Fruit fly (Drosophila melanogaster): ENCODE data around the gene CheB38c.

DNA sequence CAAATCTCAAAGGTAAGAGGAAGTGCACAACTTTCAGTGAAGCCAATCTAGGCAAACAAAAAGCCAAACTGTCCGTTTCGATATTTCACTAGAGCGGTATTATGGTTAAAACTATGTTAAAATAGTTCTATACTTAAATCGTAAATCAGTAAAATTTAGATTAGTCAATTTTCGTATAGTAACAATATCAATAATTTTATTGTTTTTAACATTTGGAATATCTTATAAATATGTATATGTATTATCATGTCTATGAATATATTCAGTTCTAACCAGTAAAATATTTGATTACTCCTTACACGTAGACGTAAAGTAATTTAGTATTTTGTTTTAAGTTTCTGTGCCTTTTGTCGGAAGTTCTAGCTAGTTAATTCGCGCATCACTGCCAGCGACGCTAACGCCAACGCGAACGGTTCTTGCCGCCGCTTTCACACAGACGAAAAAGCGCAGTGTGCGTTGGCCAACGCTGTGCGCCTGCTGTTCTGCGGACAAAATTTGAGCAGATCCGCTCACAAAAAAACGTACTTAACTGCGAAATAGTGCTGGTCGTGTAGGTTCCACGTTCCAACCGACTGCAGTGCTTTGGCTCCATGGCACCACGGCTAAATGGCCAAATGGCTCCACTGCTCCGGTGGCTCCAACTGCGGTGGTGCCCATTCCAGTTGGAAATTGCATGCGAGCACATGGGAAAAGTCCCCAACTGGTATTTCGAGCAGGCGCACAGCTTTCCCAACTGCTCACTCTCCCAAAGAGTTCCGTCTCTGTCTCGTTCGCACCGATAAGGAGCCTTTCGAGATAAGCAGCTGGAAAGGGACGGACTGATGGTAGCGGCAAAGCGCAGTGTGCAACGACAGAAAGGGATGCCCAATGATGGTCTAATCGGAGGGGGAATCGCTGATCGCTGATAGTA is 2.8 kb upstream of the CheB38c start:
- TF ChIP-seq Hr83 (GFP tag; optimal IDR thresholded peaks at IDR 0.05; ENCODE audit: poor library complexity, severe bottlenecking) (peak; percentile 33), foxo (GFP tag; optimal IDR thresholded peaks at IDR 0.05) (no peak)

Data from whole organism, wandering third instar larva.